Fruit fly (Drosophila melanogaster): ENCODE results near the gene FER.

The FER gene

DNA sequence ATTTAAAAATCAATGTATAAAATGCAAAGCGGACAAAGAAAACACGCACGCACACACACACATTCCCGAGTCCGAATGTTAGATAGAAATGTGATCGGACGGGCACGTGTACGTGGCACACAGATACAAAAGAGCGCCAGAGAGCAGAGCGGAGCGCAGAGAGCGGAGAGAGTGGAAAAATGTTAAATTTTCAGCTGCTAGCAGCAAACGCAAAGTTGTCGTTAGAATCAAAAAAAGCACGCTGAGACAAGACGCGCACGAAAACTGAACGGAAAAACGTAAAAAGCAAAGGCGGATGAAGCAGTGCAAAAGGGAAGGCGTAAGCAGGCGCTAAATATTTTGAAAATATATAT, 24.9 kb upstream of the FER start (continued):
- TF ChIP-seq CG18011 (GFP tag; optimal IDR thresholded peaks at IDR 0.05) (no peak), NFAT (GFP tag; IDR thresholded peaks at IDR 0.05) (no peak), Hey (tag; optimal IDR thresholded peaks at IDR 0.05) (peak; percentile 21), pum (GFP tag; optimal IDR thresholded peaks at IDR 0.05) (no peak), gro (GFP tag; optimal IDR thresholded peaks at IDR 0.05) (peak; percentile 43), Sin3A (optimal IDR thresholded peaks at IDR 0.05) (no peak), so (GFP tag; IDR thresholded peaks at IDR 0.05) (no peak), maf-S (GFP tag; optimal IDR thresholded peaks at IDR 0.05) (no peak), Xbp1 (GFP tag; optimal IDR thresholded peaks at IDR 0.05) (peak; percentile 17), CG17612 (GFP tag; IDR thresholded peaks at IDR 0.05) (no peak), nerfin-2 (GFP tag; IDR thresholded peaks at IDR 0.05; ENCODE audit: partially characterized antibody) (no peak), crp (GFP tag; optimal IDR thresholded peaks at IDR 0.05) (no peak), CG10147 (GFP tag; optimal IDR thresholded peaks at IDR 0.05) (no peak), ttk (GFP tag; IDR thresholded peaks at IDR 0.05) (no peak), CG30403 (GFP tag; optimal IDR thresholded peaks at IDR 0.05) (no peak), crc (GFP tag; optimal IDR thresholded peaks at IDR 0.05) (no peak), CG7745 (tag; optimal IDR thresholded peaks at IDR 0.05) (peak; percentile 47), CG17802 (tag; optimal IDR thresholded peaks at IDR 0.05) (no peak), CG18599 (GFP tag; optimal IDR thresholded peaks at IDR 0.05) (peak; percentile 24), hb (GFP tag; IDR thresholded peaks at IDR 0.05; ENCODE audit: partially characterized antibody) (no peak), scrt (GFP tag; optimal IDR thresholded peaks at IDR 0.05) (no peak), br (optimal IDR thresholded peaks at IDR 0.05) (no peak), CG16815 (GFP tag; optimal IDR thresholded peaks at IDR 0.05) (no peak), CG17385 (GFP tag; optimal IDR thresholded peaks at IDR 0.05) (peak; percentile 61), sqz (GFP tag; optimal IDR thresholded peaks at IDR 0.05) (peak; percentile 66), B-H2 (GFP tag; optimal IDR thresholded peaks at IDR 0.05) (peak; percentile 21), CG1529 (GFP tag; optimal IDR thresholded peaks at IDR 0.05) (no peak), CG8765 (GFP tag; IDR thresholded peaks at IDR 0.05) (no peak), E2f1 (GFP tag; IDR thresholded peaks at IDR 0.05) (no peak), NC2β (GFP tag; optimal IDR thresholded peaks at IDR 0.05) (peak; percentile 31), disco-r (GFP tag; optimal IDR thresholded peaks at IDR 0.05) (no peak), CG3847 (GFP tag; IDR thresholded peaks at IDR 0.05) (no peak), da (GFP tag; optimal IDR thresholded peaks at IDR 0.05) (no peak), CG2129 (GFP tag; IDR thresholded peaks at IDR 0.05; ENCODE audit: partially characterized antibody) (no peak), ham (GFP tag; IDR thresholded peaks at IDR 0.05) (no peak), CG10267 (tag; optimal IDR thresholded peaks at IDR 0.05) (no peak), CG10366 (GFP tag; IDR thresholded peaks at IDR 0.05) (no peak), Oaz (GFP tag; IDR thresholded peaks at IDR 0.05) (no peak), Hr51 (GFP tag; optimal IDR thresholded peaks at IDR 0.05) (no peak), Dll (GFP tag; IDR thresholded peaks at IDR 0.05; ENCODE audit: partially characterized antibody) (no peak), B-H1 (GFP tag; IDR thresholded peaks at IDR 0.05) (no peak), kni (GFP tag; optimal IDR thresholded peaks at IDR 0.05) (no peak), lilli (GFP tag; optimal IDR thresholded peaks at IDR 0.05) (peak; percentile 17), Bgb (GFP tag; IDR thresholded peaks at IDR 0.05; ENCODE audit: partially characterized antibody) (no peak), CG32532 (GFP tag; IDR thresholded peaks at IDR 0.05) (no peak), sens (GFP tag) (peak; percentile 89), sd (tag; optimal IDR thresholded peaks at IDR 0.05) (peak; percentile 91), run (tag; optimal IDR thresholded peaks at IDR 0.05) (no peak), CG3281 (GFP tag; optimal IDR thresholded peaks at IDR 0.05) (no peak), CG3163 (GFP tag; optimal IDR thresholded peaks at IDR 0.05) (peak; percentile 60), Tbp (GFP tag; optimal IDR thresholded peaks at IDR 0.05) (no peak), CG7987 (GFP tag; optimal IDR thresholded peaks at IDR 0.05) (peak; percentile 28)

Measured in whole organism, embryonic.